Worm (Caenorhabditis elegans): ENCODE results near the gene C25G6.1.
A peak's percentile ranks its signal among the peaks of the same experiment; 100 is the strongest.

Gene C25G6.1

ce11 chrX:1302267-1302666, 31.6 kb downstream of the C25G6.1 start:
- peak; percentile 79 for TF ChIP-seq sma-9 (GFP tag; optimal IDR thresholded peaks at IDR 0.05)
- no peak for TF ChIP-seq sma-9 (tag; optimal IDR thresholded peaks at IDR 0.05)
- no peak for TF ChIP-seq elt-1 (tag; optimal IDR thresholded peaks at IDR 0.05)
- peak; percentile 11 to 66 for TF ChIP-seq lsy-2 (tag; optimal IDR thresholded peaks at IDR 0.05)
- peak; percentile 9 to 40 for TF ChIP-seq mdl-1 (tag; optimal IDR thresholded peaks at IDR 0.05)
- TF ChIP-seq unc-62 (GFP tag; optimal IDR thresholded peaks at IDR 0.05) = no peak
- TF ChIP-seq ztf-4 (tag; optimal IDR thresholded peaks at IDR 0.05) = no peak
- peak; percentile 82 for TF ChIP-seq zag-1 (tag; optimal IDR thresholded peaks at IDR 0.05)
- TF ChIP-seq ceh-82 (tag; optimal IDR thresholded peaks at IDR 0.05) = no peak
- no peak for TF ChIP-seq nhr-25 (tag; optimal IDR thresholded peaks at IDR 0.05)
- peak; percentile 19 for TF ChIP-seq nhr-6 (tag; optimal IDR thresholded peaks at IDR 0.05)
- TF ChIP-seq ceh-16 (tag; optimal IDR thresholded peaks at IDR 0.05) = no peak
- peak; percentile 44 for TF ChIP-seq snpc-4 (tag; optimal IDR thresholded peaks at IDR 0.05)
- no peak for TF ChIP-seq nhr-77 (tag; optimal IDR thresholded peaks at IDR 0.05)
- no peak for TF ChIP-seq lin-39 (tag; optimal IDR thresholded peaks at IDR 0.05)
- peak; percentile 31 for TF ChIP-seq mab-5 (tag; optimal IDR thresholded peaks at IDR 0.05)
- peak; percentile 91 for TF ChIP-seq nhr-129 (tag; optimal IDR thresholded peaks at IDR 0.05)
- no peak for TF ChIP-seq ZK546.5 (tag; optimal IDR thresholded peaks at IDR 0.05)
- no peak for TF ChIP-seq skn-1 (tag; optimal IDR thresholded peaks at IDR 0.05)
- TF ChIP-seq C34F6.9 (tag; optimal IDR thresholded peaks at IDR 0.05) = peak; percentile 72
- TF ChIP-seq mbf-1 (tag; optimal IDR thresholded peaks at IDR 0.05) = no peak
- TF ChIP-seq nhr-12 (tag; optimal IDR thresholded peaks at IDR 0.05) = no peak
- TF ChIP-seq peb-1 (tag; optimal IDR thresholded peaks at IDR 0.05) = no peak
- TF ChIP-seq sma-3 (GFP tag; optimal IDR thresholded peaks at IDR 0.05) = peak; percentile 36
- no peak for TF ChIP-seq alr-1 (tag; optimal IDR thresholded peaks at IDR 0.05)
- peak; percentile 92 for TF ChIP-seq F13H6.1 (tag; optimal IDR thresholded peaks at IDR 0.05)
- peak; percentile 71 for TF ChIP-seq lin-13 (GFP tag; optimal IDR thresholded peaks at IDR 0.05)
- TF ChIP-seq nhr-11 (tag; optimal IDR thresholded peaks at IDR 0.05) = no peak
- TF ChIP-seq fos-1 (tag; optimal IDR thresholded peaks at IDR 0.05) = peak; percentile 86
- TF ChIP-seq unc-55 (GFP tag; optimal IDR thresholded peaks at IDR 0.05) = peak; percentile 89
- peak; percentile 46 for TF ChIP-seq sem-4 (tag; optimal IDR thresholded peaks at IDR 0.05)
- TF ChIP-seq crh-2 (tag; optimal IDR thresholded peaks at IDR 0.05) = peak; percentile 71
- TF ChIP-seq nhr-21 (tag; optimal IDR thresholded peaks at IDR 0.05) = peak; percentile 30
- TF ChIP-seq gmeb-1 (tag; optimal IDR thresholded peaks at IDR 0.05) = peak; percentile 38
- TF ChIP-seq nhr-23 (tag; optimal IDR thresholded peaks at IDR 0.05) = no peak
- no peak for TF ChIP-seq nhr-237 (tag; optimal IDR thresholded peaks at IDR 0.05)
- no peak for TF ChIP-seq R02D3.7 (tag; optimal IDR thresholded peaks at IDR 0.05)
- TF ChIP-seq unc-39 (tag; optimal IDR thresholded peaks at IDR 0.05) = no peak
- TF ChIP-seq ztf-11 (tag; optimal IDR thresholded peaks at IDR 0.05) = no peak
- TF ChIP-seq egl-27 (tag; optimal IDR thresholded peaks at IDR 0.05) = peak; percentile 39
- no peak for TF ChIP-seq Y55F3AM.14 (GFP tag; optimal IDR thresholded peaks at IDR 0.05)
- no peak for TF ChIP-seq elt-3 (tag; optimal IDR thresholded peaks at IDR 0.05)
- no peak for TF ChIP-seq ztf-1 (GFP tag; conservative IDR thresholded peaks at IDR 0.05)
- no peak for TF ChIP-seq aly-2 (tag; optimal IDR thresholded peaks at IDR 0.05)
- TF ChIP-seq dmd-4 (tag; optimal IDR thresholded peaks at IDR 0.05) = no peak
- no peak for TF ChIP-seq ama-1 (optimal IDR thresholded peaks at IDR 0.05)
- TF ChIP-seq nhr-10 (tag; optimal IDR thresholded peaks at IDR 0.05) = no peak
- no peak for TF ChIP-seq blmp-1 (tag; optimal IDR thresholded peaks at IDR 0.05; ENCODE audit: insufficient read depth)
- peak; percentile 51 for TF ChIP-seq lin-11 (tag; optimal IDR thresholded peaks at IDR 0.05)

All from whole organism, L2 larva.